Worm (Caenorhabditis elegans): ENCODE measurements around the gene ric-8.

DNA sequence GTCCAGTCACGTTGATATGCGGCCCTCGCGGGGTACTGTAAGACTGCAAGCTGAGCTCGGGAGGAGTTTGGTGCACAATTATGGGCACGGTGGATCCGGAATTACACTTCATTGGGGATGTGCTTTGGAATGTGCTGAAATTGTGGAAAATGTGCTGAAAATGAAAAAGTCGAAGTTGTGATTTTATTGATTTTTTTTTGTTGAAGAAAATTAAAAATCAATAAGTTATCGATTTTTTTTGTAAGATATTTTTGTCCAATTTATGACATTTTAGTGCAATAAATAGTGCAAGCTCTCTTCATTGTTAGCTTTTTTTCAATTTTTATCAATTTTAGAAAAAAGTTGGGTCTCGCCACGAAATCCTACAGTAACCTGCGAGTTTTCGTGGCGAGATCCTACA, 25.9 kb upstream of the ric-8 start:
- TF ChIP-seq R02D3.7 (tag; optimal IDR thresholded peaks at IDR 0.05) (no peak), mab-5 (tag; optimal IDR thresholded peaks at IDR 0.05) (no peak)
